Worm (Caenorhabditis elegans) whole organism, young adult: ENCODE results near the gene vms-1.

Experiments
- B0035.1 ChIP-seq: sonication (generic microtip); optimal IDR thresholded peaks from 2 replicates; lab custom pipeline; 2016; ENCODE audit warnings: missing genetic modification characterization, mild to moderate bottlenecking, missing compliant biosample characterization, missing genotype, missing genetic modification reagents
- B0336.3 ChIP-seq: fragments of 200-800 bp; sonication (Bioruptor generic); IDR thresholded peaks from 2 replicates; pipeline ENCODE4 v1.3.6; 2022; ENCODE audit warnings: missing genetic modification characterization, missing compliant biosample characterization
- C17E4.6 ChIP-seq: fragments of 200-800 bp; sonication (Bioruptor generic); IDR thresholded peaks from 2 replicates; pipeline ENCODE4 v1.3.6; 2022; ENCODE audit warnings: missing genetic modification reagents, missing genetic modification characterization, missing compliant biosample characterization
- F10E7.11 ChIP-seq: sonication (generic microtip); optimal IDR thresholded peaks from 2 replicates; lab custom pipeline; 2017; ENCODE audit warnings: mild to moderate bottlenecking, missing genetic modification characterization, moderate library complexity, missing compliant biosample characterization
- F22D6.2 ChIP-seq: sonication (generic microtip); optimal IDR thresholded peaks from 2 replicates; lab custom pipeline; 2016; ENCODE audit warnings: mild to moderate bottlenecking, missing genetic modification characterization, missing compliant biosample characterization
- F23B12.7 ChIP-seq: sonication (generic microtip); optimal IDR thresholded peaks from 2 replicates; lab custom pipeline; 2017; ENCODE audit warnings: missing genetic modification characterization, mild to moderate bottlenecking, missing compliant biosample characterization, antibody characterized with exemption, moderate library complexity; ENCODE audit not compliant: insufficient read depth
- F49E8.2 ChIP-seq: sonication (generic microtip); optimal IDR thresholded peaks from 3 replicates; lab custom pipeline; 2017; ENCODE audit warnings: missing genetic modification characterization, mild to moderate bottlenecking, missing compliant biosample characterization, antibody characterized with exemption, moderate library complexity; ENCODE audit not compliant: insufficient read depth
- Y67H2A.10 ChIP-seq: fragments of 200-800 bp; sonication (Bioruptor generic); conservative IDR thresholded peaks from 2 replicates; pipeline ENCODE4 v1.3.6; 2022; ENCODE audit warnings: missing genetic modification reagents, missing genetic modification characterization, missing compliant biosample characterization
- akir-1 ChIP-seq: fragments of 200-800 bp; sonication (Bioruptor generic); optimal IDR thresholded peaks from 2 replicates; lab custom pipeline; 2018; ENCODE audit warnings: mild to moderate bottlenecking, missing genetic modification characterization, moderate library complexity, missing compliant biosample characterization
- atf-7 ChIP-seq: sonication (generic microtip); optimal IDR thresholded peaks from 2 replicates; lab custom pipeline; 2017; ENCODE audit warnings: mild to moderate bottlenecking, missing genetic modification characterization, missing compliant biosample characterization
- attf-3 ChIP-seq: fragments of 200-800 bp; sonication (Bioruptor generic); conservative IDR thresholded peaks from 2 replicates; pipeline ENCODE4 v1.3.6; 2022; ENCODE audit warnings: missing genetic modification reagents, missing genetic modification characterization, missing compliant biosample characterization
- bed-1 ChIP-seq: fragments of 200-800 bp; sonication (Bioruptor generic); IDR thresholded peaks from 2 replicates; pipeline ENCODE4 v1.3.6; 2022; ENCODE audit warnings: missing genetic modification reagents, missing genetic modification characterization, missing compliant biosample characterization
- bed-2 ChIP-seq: fragments of 200-800 bp; sonication (Bioruptor generic); IDR thresholded peaks from 2 replicates; pipeline ENCODE4 v1.3.6; 2022; ENCODE audit warnings: missing genetic modification reagents, missing genetic modification characterization, missing compliant biosample characterization
- cebp-1 ChIP-seq, 2 experiments: fragments of 200-800 bp in 1 of 2; sonication (Bioruptor generic) in 1 of 2; sonication (generic microtip) in 1 of 2; IDR thresholded peaks in 1 of 2; optimal IDR thresholded peaks in 1 of 2; 2 replicates each; pipeline versions ENCODE4 v1.3.6 to Lab custom; 2017 to 2022; ENCODE audit warnings: missing compliant biosample characterization in 2 of 2, missing genetic modification characterization in 2 of 2, mild to moderate bottlenecking in 1 of 2, missing genetic modification reagents in 1 of 2, moderate library complexity in 1 of 2
- ceh-91 ChIP-seq: fragments of 200-800 bp; sonication (Bioruptor generic); IDR thresholded peaks from 2 replicates; pipeline ENCODE4 v1.3.6; 2022; ENCODE audit warnings: missing genetic modification reagents, missing genetic modification characterization, missing compliant biosample characterization
- chd-7 ChIP-seq: sonication (generic microtip); optimal IDR thresholded peaks from 2 replicates; lab custom pipeline; 2016; ENCODE audit warnings: mild to moderate bottlenecking, missing genetic modification characterization, moderate library complexity, missing compliant biosample characterization
- die-1 ChIP-seq: sonication (generic microtip); optimal IDR thresholded peaks from 2 replicates; lab custom pipeline; 2016; ENCODE audit warnings: missing genotype, mild to moderate bottlenecking, missing genetic modification characterization, missing compliant biosample characterization
- dpff-1 ChIP-seq: sonication (generic microtip); optimal IDR thresholded peaks from 2 replicates; lab custom pipeline; 2017; ENCODE audit warnings: mild to moderate bottlenecking, missing genetic modification characterization, missing compliant biosample characterization
- egl-44 ChIP-seq: fragments of 200-800 bp; sonication (Bioruptor generic); IDR thresholded peaks from 2 replicates; pipeline ENCODE4 v1.3.6; 2022; ENCODE audit warnings: missing genetic modification reagents, missing genetic modification characterization, missing compliant biosample characterization
- egrh-3 ChIP-seq: fragments of 200-800 bp; sonication (Bioruptor generic); IDR thresholded peaks from 2 replicates; pipeline ENCODE4 v1.3.6; 2022; ENCODE audit warnings: missing genetic modification reagents, missing genetic modification characterization, missing compliant biosample characterization
- hlh-26 ChIP-seq: fragments of 200-800 bp; sonication (Bioruptor generic); conservative IDR thresholded peaks from 2 replicates; pipeline ENCODE4 v1.3.6; 2022; ENCODE audit warnings: missing genetic modification reagents, missing genetic modification characterization, missing compliant biosample characterization
- hmg-20 ChIP-seq: fragments of 200-800 bp; sonication (Bioruptor generic); IDR thresholded peaks from 2 replicates; pipeline ENCODE4 v1.3.6; 2022; ENCODE audit warnings: missing genetic modification reagents, missing genetic modification characterization, missing compliant biosample characterization
- hrde-1 ChIP-seq: sonication (generic microtip); optimal IDR thresholded peaks from 2 replicates; lab custom pipeline; 2016; ENCODE audit warnings: missing genetic modification characterization, mild to moderate bottlenecking, missing compliant biosample characterization, moderate library complexity, missing genotype, missing genetic modification reagents, borderline replicate concordance
- hsf-1 ChIP-seq: fragments of 200-800 bp; sonication (Bioruptor generic); IDR thresholded peaks from 2 replicates; pipeline ENCODE4 v1.3.6; 2022; ENCODE audit warnings: missing genetic modification reagents, missing genetic modification characterization, missing compliant biosample characterization
- lag-1 ChIP-seq: fragments of 200-800 bp; sonication (Bioruptor generic); IDR thresholded peaks from 2 replicates; pipeline ENCODE4 v1.3.6; 2022; ENCODE audit warnings: missing genetic modification reagents, missing genetic modification characterization, missing compliant biosample characterization
- lin-35 ChIP-seq, 3 experiments: fragments of 150-350 bp in 2 of 3; sonication (generic microtip) in 1 of 3; optimal IDR thresholded peaks; 2 replicates each; lab custom pipeline; 2014 to 2018; ENCODE audit warnings: missing biosample characterization in 3 of 3, missing genetic modification characterization in 3 of 3, missing genetic modification reagents in 3 of 3
- madf-3 ChIP-seq: fragments of 200-800 bp; sonication (Bioruptor generic); IDR thresholded peaks from 2 replicates; pipeline ENCODE4 v1.3.6; 2022; ENCODE audit warnings: missing genetic modification reagents, missing genetic modification characterization, missing compliant biosample characterization
- madf-8 ChIP-seq: fragments of 200-800 bp; sonication (Bioruptor generic); conservative IDR thresholded peaks from 2 replicates; pipeline ENCODE4 v1.3.6; 2022; ENCODE audit warnings: missing genetic modification reagents, missing genetic modification characterization, missing compliant biosample characterization
- mes-4 ChIP-seq: sonication (generic microtip); optimal IDR thresholded peaks from 2 replicates; lab custom pipeline; 2016; ENCODE audit warnings: missing genotype, missing genetic modification characterization, missing compliant biosample characterization
- nfya-1 ChIP-seq: sonication (generic microtip); optimal IDR thresholded peaks from 2 replicates; lab custom pipeline; 2017; ENCODE audit warnings: antibody characterized with exemption, missing compliant biosample characterization, missing genetic modification characterization, borderline replicate concordance; ENCODE audit not compliant: insufficient read depth
- nhr-80 ChIP-seq: sonication (generic microtip); optimal IDR thresholded peaks from 2 replicates; lab custom pipeline; 2016; ENCODE audit warnings: missing genetic modification characterization, missing compliant biosample characterization
- pbrm-1 ChIP-seq: fragments of 200-800 bp; sonication (Bioruptor generic); IDR thresholded peaks from 2 replicates; pipeline ENCODE4 v1.3.6; 2022; ENCODE audit warnings: missing genetic modification reagents, missing genetic modification characterization, missing compliant biosample characterization
- rpc-1 ChIP-seq, 2 experiments: fragments of 150-350 bp in 1 of 2; sonication (generic microtip) in 1 of 2; optimal IDR thresholded peaks; 2 replicates each; lab custom pipeline; 2014 to 2018; ENCODE audit warnings: missing biosample characterization in 1 of 2, missing genetic modification characterization in 1 of 2, missing genetic modification reagents in 1 of 2, missing genotype in 1 of 2
- sdz-38 ChIP-seq: sonication (generic microtip); optimal IDR thresholded peaks from 2 replicates; lab custom pipeline; 2016; ENCODE audit warnings: missing genotype, missing genetic modification characterization, missing compliant biosample characterization
- snpc-1.1 ChIP-seq: sonication (generic microtip); optimal IDR thresholded peaks from 2 replicates; lab custom pipeline; 2017; ENCODE audit warnings: missing genetic modification characterization, mild to moderate bottlenecking, missing compliant biosample characterization, antibody characterized with exemption, moderate library complexity, missing genotype, missing genetic modification reagents; ENCODE audit not compliant: insufficient read depth
- snpc-1.3 ChIP-seq: sonication (generic microtip); optimal IDR thresholded peaks from 2 replicates; lab custom pipeline; 2017; ENCODE audit warnings: missing genetic modification characterization, mild to moderate bottlenecking, missing compliant biosample characterization, antibody characterized with exemption, moderate library complexity, missing genotype, missing genetic modification reagents; ENCODE audit not compliant: insufficient read depth
- snpc-3.4 ChIP-seq: sonication (generic microtip); optimal IDR thresholded peaks from 2 replicates; lab custom pipeline; 2017; ENCODE audit warnings: missing genetic modification characterization, mild to moderate bottlenecking, missing compliant biosample characterization, antibody characterized with exemption, moderate library complexity, missing genotype, missing genetic modification reagents
- somi-1 ChIP-seq: fragments of 200-800 bp; sonication (Bioruptor generic); optimal IDR thresholded peaks from 2 replicates; lab custom pipeline; 2018; ENCODE audit warnings: mild to moderate bottlenecking, missing genetic modification characterization, missing compliant biosample characterization
- tbx-9 ChIP-seq: sonication (generic microtip); optimal IDR thresholded peaks from 2 replicates; lab custom pipeline; 2016; ENCODE audit warnings: borderline replicate concordance, missing genetic modification characterization, inconsistent platforms, missing compliant biosample characterization
- unc-130 ChIP-seq: sonication (generic microtip); optimal IDR thresholded peaks from 2 replicates; lab custom pipeline; 2016; ENCODE audit warnings: missing genetic modification reagents, missing genetic modification characterization, missing compliant biosample characterization
- xnd-1 ChIP-seq: sonication (generic microtip); optimal IDR thresholded peaks from 2 replicates; lab custom pipeline; 2016; ENCODE audit warnings: missing genotype, missing genetic modification reagents, missing genetic modification characterization, missing compliant biosample characterization
- zim-3 ChIP-seq: sonication (generic microtip); optimal IDR thresholded peaks from 2 replicates; lab custom pipeline; 2017; ENCODE audit warnings: mild to moderate bottlenecking, missing genetic modification characterization, moderate library complexity, missing compliant biosample characterization
- ztf-28 ChIP-seq: fragments of 200-800 bp; sonication (Bioruptor generic); IDR thresholded peaks from 2 replicates; pipeline ENCODE4 v1.3.6; 2022; ENCODE audit warnings: missing genetic modification reagents, missing genetic modification characterization, missing compliant biosample characterization
- ztf-6 ChIP-seq: fragments of 200-800 bp; sonication (Bioruptor generic); IDR thresholded peaks from 2 replicates; pipeline ENCODE4 v1.3.6; 2022; ENCODE audit warnings: missing genetic modification reagents, missing genetic modification characterization, missing compliant biosample characterization

Gene vms-1

ce11 chrIII:8066989-8067388 lies 21.3 kb upstream of the vms-1 start, which contains the start of gene pros-1:
TSS of gene pros-1 (plus strand) at chrIII:8067289.
- TF ChIP-seq rpc-1 (optimal IDR thresholded peaks at IDR 0.05; lab: Kevin White, UChicago) (no peak), rpc-1 (tag; optimal IDR thresholded peaks at IDR 0.05; lab: Kevin White, UChicago) (no peak), pbrm-1 (no peak), egrh-3 (GFP tag; lab: Robert Waterston, UW) (no peak), egl-44 (GFP tag; lab: Robert Waterston, UW) (no peak), dpff-1 (tag; lab: Kevin White, UChicago) (no peak), zim-3 (no peak), bed-2 (GFP tag; lab: Robert Waterston, UW) (no peak), lin-35 (GFP tag; optimal IDR thresholded peaks at IDR 0.05; lab: Kevin White, UChicago) (no peak), ceh-91 (GFP tag; lab: Robert Waterston, UW) (no peak), C17E4.6 (no peak), nfya-1 (tag; lab: Kevin White, UChicago) (no peak), ztf-28 (GFP tag; lab: Robert Waterston, UW) (no peak), attf-3 (GFP tag; lab: Robert Waterston, UW) (no peak)

ce11 chrIII:8067798-8068197 lies 20.5 kb upstream of the vms-1 start:
- no peak for TF ChIP-seq lag-1
- TF ChIP-seq snpc-3.4 (tag; lab: Kevin White, UChicago): no peak
- TF ChIP-seq chd-7: no peak
- no peak for TF ChIP-seq bed-1 (GFP tag; lab: Robert Waterston, UW)
- no peak for TF ChIP-seq ztf-6
- no peak for TF ChIP-seq B0035.1 (tag; lab: Kevin White, UChicago)
- no peak for TF ChIP-seq snpc-1.3 (tag; lab: Kevin White, UChicago)
- no peak for TF ChIP-seq sdz-38
- no peak for TF ChIP-seq nhr-80 (tag; lab: Kevin White, UChicago)
- TF ChIP-seq cebp-1 (GFP tag; IDR thresholded peaks at IDR 0.05; lab: Robert Waterston, UW): no peak
- TF ChIP-seq cebp-1 (tag; optimal IDR thresholded peaks at IDR 0.05; lab: Kevin White, UChicago): no peak
- TF ChIP-seq, all 124 proteins: peak for 0

ce11 chrIII:8069206-8069605 lies 19.1 kb upstream of the vms-1 start:
- 0 out of 2 replicates have a peak, but pooled peaks have one; percentile 11 for TF ChIP-seq egl-44 (GFP tag; lab: Robert Waterston, UW)
- peak; percentile 58 for TF ChIP-seq F23B12.7
- TF ChIP-seq snpc-1.1 (tag; lab: Kevin White, UChicago): peak; percentile 89
- TF ChIP-seq unc-130 (GFP tag; lab: Kevin White, UChicago): no peak
- no peak for TF ChIP-seq hrde-1 (tag; lab: Kevin White, UChicago)
- TF ChIP-seq dpff-1 (tag; lab: Kevin White, UChicago): no peak
- TF ChIP-seq tbx-9 (tag; lab: Kevin White, UChicago): no peak
- no peak for TF ChIP-seq xnd-1 (tag; lab: Kevin White, UChicago)
- no peak for TF ChIP-seq F22D6.2 (tag; lab: Kevin White, UChicago)
- no peak for TF ChIP-seq B0336.3 (GFP tag; lab: Robert Waterston, UW)
- TF ChIP-seq madf-8 (GFP tag; lab: Robert Waterston, UW): no peak
- TF ChIP-seq mes-4 (tag; lab: Kevin White, UChicago): no peak
- TF ChIP-seq die-1 (tag; lab: Kevin White, UChicago): peak; percentile 65
- no peak for TF ChIP-seq Y67H2A.10 (GFP tag; lab: Robert Waterston, UW)
- no peak for TF ChIP-seq hlh-26
- no peak for TF ChIP-seq F10E7.11 (tag; lab: Kevin White, UChicago)
- TF ChIP-seq F49E8.2: peak; percentile 7
- no peak for TF ChIP-seq hmg-20 (GFP tag; lab: Robert Waterston, UW)
- no peak for TF ChIP-seq somi-1
- TF ChIP-seq snpc-3.4 (tag; lab: Kevin White, UChicago): peak; percentile 76
- no peak for TF ChIP-seq atf-7
- no peak for TF ChIP-seq egrh-3 (GFP tag; lab: Robert Waterston, UW)
- TF ChIP-seq hsf-1 (GFP tag; lab: Robert Waterston, UW): no peak
- TF ChIP-seq madf-3 (GFP tag; lab: Robert Waterston, UW): no peak
- no peak for TF ChIP-seq akir-1 (GFP tag; lab: Kevin White, UChicago)
